Worm (Caenorhabditis elegans) whole organism, young adult: ENCODE measurements around the gene T07A5.7.

ENCODE experiments used
- F10E7.11 ChIP-seq: sonication (generic microtip); optimal IDR thresholded peaks from 2 replicates; lab custom pipeline; 2017; ENCODE audit warnings: mild to moderate bottlenecking, missing genetic modification characterization, moderate library complexity, missing compliant biosample characterization
- T07F8.4 ChIP-seq: sonication (generic microtip); optimal IDR thresholded peaks from 2 replicates; lab custom pipeline; 2016; ENCODE audit warnings: mild to moderate bottlenecking, missing genetic modification characterization, moderate library complexity, missing compliant biosample characterization
- ceh-91 ChIP-seq: fragments of 200-800 bp; sonication (Bioruptor generic); IDR thresholded peaks from 2 replicates; pipeline ENCODE4 v1.3.6; 2022; ENCODE audit warnings: missing genetic modification reagents, missing genetic modification characterization, missing compliant biosample characterization
- dox-1 ChIP-seq: fragments of 200-800 bp; sonication (Bioruptor generic); IDR thresholded peaks from 2 replicates; pipeline ENCODE4 v1.3.6; 2022; ENCODE audit warnings: missing genetic modification reagents, missing genetic modification characterization, missing compliant biosample characterization
- efl-1 ChIP-seq: fragments of 150-350 bp; optimal IDR thresholded peaks from 2 replicates; lab custom pipeline; 2014; ENCODE audit warnings: missing biosample characterization, missing genetic modification reagents, missing genetic modification characterization
- hsf-1 ChIP-seq: fragments of 200-800 bp; sonication (Bioruptor generic); IDR thresholded peaks from 2 replicates; pipeline ENCODE4 v1.3.6; 2022; ENCODE audit warnings: missing genetic modification reagents, missing genetic modification characterization, missing compliant biosample characterization
- lin-54 ChIP-seq: fragments of 200-800 bp; sonication (Bioruptor generic); optimal IDR thresholded peaks from 2 replicates; lab custom pipeline; 2018; ENCODE audit warnings: mild to moderate bottlenecking, missing genetic modification characterization, missing compliant biosample characterization
- repo-1 ChIP-seq: sonication (generic microtip); optimal IDR thresholded peaks from 2 replicates; lab custom pipeline; 2017; ENCODE audit warnings: mild to moderate bottlenecking, missing genetic modification characterization, missing compliant biosample characterization

ce11 chrIII:10289790-10290189, 21.1 kb downstream of the T07A5.7 start:
- TF ChIP-seq T07F8.4: no peak
- no peak for TF ChIP-seq ceh-91 (GFP tag; lab: Robert Waterston, UW)
- no peak for TF ChIP-seq lin-54
- no peak for TF ChIP-seq repo-1 (tag; lab: Kevin White, UChicago)
- no peak for TF ChIP-seq F10E7.11 (tag; lab: Kevin White, UChicago)
- no peak for TF ChIP-seq dox-1 (GFP tag; lab: Robert Waterston, UW)
- no peak for TF ChIP-seq efl-1 (GFP tag; lab: Kevin White, UChicago)
- TF ChIP-seq hsf-1 (GFP tag; lab: Robert Waterston, UW): no peak
